Worm (Caenorhabditis elegans) whole organism, L3 larva: ENCODE results near the gene nhr-40.

Experiments used
- aly-2 ChIP-seq: fragments of 150-350 bp; optimal IDR thresholded peaks from 2 replicates; lab custom pipeline; 2014; ENCODE audit warnings: missing biosample characterization, missing genetic modification characterization
- ama-1 ChIP-seq: fragments of 150-350 bp; optimal IDR thresholded peaks from 2 replicates; lab custom pipeline; 2018
- ceh-16 ChIP-seq: sonication (generic microtip); optimal IDR thresholded peaks from 2 replicates; lab custom pipeline; 2017; ENCODE audit warnings: missing biosample characterization, missing genetic modification characterization
- ceh-82 ChIP-seq: fragments of 150-350 bp; optimal IDR thresholded peaks from 2 replicates; lab custom pipeline; 2014; ENCODE audit warnings: missing biosample characterization, missing genetic modification characterization
- egl-27 ChIP-seq: sonication (generic microtip); optimal IDR thresholded peaks from 4 replicates; lab custom pipeline; 2017; ENCODE audit warnings: missing biosample characterization, missing genetic modification reagents, missing genetic modification characterization
- elt-1 ChIP-seq: fragments of 150-350 bp; optimal IDR thresholded peaks from 2 replicates; lab custom pipeline; 2014; ENCODE audit warnings: missing biosample characterization, missing genetic modification characterization
- eor-1 ChIP-seq, 2 experiments: fragments of 150-350 bp; optimal IDR thresholded peaks; 2 replicates each; lab custom pipeline; 2014 to 2018; ENCODE audit warnings: missing biosample characterization in 2 of 2, missing genetic modification characterization in 2 of 2
- fkh-10 ChIP-seq: sonication (generic microtip); optimal IDR thresholded peaks from 2 replicates; lab custom pipeline; 2017; ENCODE audit warnings: missing biosample characterization, missing genetic modification reagents, missing genetic modification characterization
- fkh-2 ChIP-seq: fragments of 150-350 bp; optimal IDR thresholded peaks from 2 replicates; lab custom pipeline; 2014; ENCODE audit warnings: missing biosample characterization, missing genetic modification reagents, missing genetic modification characterization
- nfya-1 ChIP-seq: sonication (generic microtip); optimal IDR thresholded peaks from 2 replicates; lab custom pipeline; 2017; ENCODE audit warnings: missing genetic modification characterization, mild to moderate bottlenecking, missing compliant biosample characterization, antibody characterized with exemption, moderate library complexity; ENCODE audit not compliant: insufficient read depth
- nhr-28 ChIP-seq: fragments of 150-350 bp; optimal IDR thresholded peaks from 2 replicates; lab custom pipeline; 2014; ENCODE audit warnings: missing biosample characterization, missing genetic modification characterization
- nhr-77 ChIP-seq: fragments of 150-350 bp; optimal IDR thresholded peaks from 2 replicates; lab custom pipeline; 2014; ENCODE audit warnings: missing biosample characterization, missing genetic modification characterization
- pha-4 ChIP-seq: fragments of 150-350 bp; optimal IDR thresholded peaks from 2 replicates; lab custom pipeline; 2014; ENCODE audit warnings: missing biosample characterization, missing genetic modification reagents, missing genetic modification characterization
- sea-2 ChIP-seq: fragments of 150-350 bp; sonication (generic microtip); optimal IDR thresholded peaks from 4 replicates; lab custom pipeline; 2014; ENCODE audit warnings: missing biosample characterization, missing genetic modification reagents, missing genetic modification characterization
- skn-1 ChIP-seq: fragments of 150-350 bp; optimal IDR thresholded peaks from 2 replicates; lab custom pipeline; 2014; ENCODE audit warnings: missing biosample characterization, missing genetic modification characterization
- snpc-4 ChIP-seq: fragments of 150-350 bp; optimal IDR thresholded peaks from 2 replicates; lab custom pipeline; 2014; ENCODE audit warnings: missing biosample characterization, missing genetic modification characterization
- tbx-2 ChIP-seq: sonication (generic microtip); optimal IDR thresholded peaks from 2 replicates; lab custom pipeline; 2016; ENCODE audit warnings: mild to moderate bottlenecking, missing genetic modification characterization, missing compliant biosample characterization
- unc-39 ChIP-seq: sonication (generic microtip); optimal IDR thresholded peaks from 4 replicates; lab custom pipeline; 2017; ENCODE audit warnings: missing biosample characterization, missing genetic modification characterization
- ztf-11 ChIP-seq: fragments of 150-350 bp; optimal IDR thresholded peaks from 2 replicates; lab custom pipeline; 2014; ENCODE audit warnings: missing biosample characterization, missing genetic modification characterization

nhr-40 gene

DNA sequence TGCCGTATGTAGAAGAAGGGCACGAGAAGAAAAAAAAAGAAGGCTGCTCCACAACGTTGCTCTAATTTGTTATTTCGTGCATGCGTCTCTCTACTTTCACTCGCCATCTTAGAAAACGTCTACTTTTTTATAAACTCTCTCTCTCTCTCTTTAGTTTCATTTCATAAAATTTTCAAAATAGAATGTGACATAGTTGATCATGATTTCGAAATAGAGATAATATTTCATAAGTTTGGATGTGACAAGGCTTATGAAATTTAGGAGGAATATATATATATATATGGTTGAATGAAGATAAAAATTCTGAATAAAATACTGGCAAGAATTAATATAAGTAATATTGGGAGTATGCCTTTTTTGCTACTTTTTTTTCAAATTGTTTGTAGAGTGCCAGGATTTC is 47.3 kb downstream of the nhr-40 start:
- TF ChIP-seq ceh-16 (tag; lab: Kevin White, UChicago), result no peak
- no peak for TF ChIP-seq elt-1 (tag; lab: Kevin White, UChicago)
- TF ChIP-seq ama-1, result no peak
- no peak for TF ChIP-seq snpc-4 (tag; lab: Kevin White, UChicago)
- TF ChIP-seq unc-39 (tag; lab: Kevin White, UChicago), result no peak
- no peak for TF ChIP-seq nhr-28 (tag; lab: Kevin White, UChicago)
- TF ChIP-seq ceh-82 (tag; lab: Kevin White, UChicago), result no peak
- no peak for TF ChIP-seq skn-1 (tag; lab: Kevin White, UChicago)
- TF ChIP-seq egl-27 (tag; lab: Kevin White, UChicago), result no peak
- TF ChIP-seq nhr-77, result no peak
- TF ChIP-seq nfya-1 (tag; lab: Kevin White, UChicago), result no peak
- no peak for TF ChIP-seq aly-2
- no peak for TF ChIP-seq eor-1 (tag; optimal IDR thresholded peaks at IDR 0.05; lab: Kevin White, UChicago)
- TF ChIP-seq ztf-11 (tag; lab: Kevin White, UChicago), result no peak
- TF ChIP-seq pha-4 (tag; lab: Kevin White, UChicago), result no peak
- no peak for TF ChIP-seq tbx-2 (tag; lab: Kevin White, UChicago)
- TF ChIP-seq fkh-2 (tag; lab: Kevin White, UChicago), result no peak
- TF ChIP-seq, all 47 proteins: peak for 0

DNA sequence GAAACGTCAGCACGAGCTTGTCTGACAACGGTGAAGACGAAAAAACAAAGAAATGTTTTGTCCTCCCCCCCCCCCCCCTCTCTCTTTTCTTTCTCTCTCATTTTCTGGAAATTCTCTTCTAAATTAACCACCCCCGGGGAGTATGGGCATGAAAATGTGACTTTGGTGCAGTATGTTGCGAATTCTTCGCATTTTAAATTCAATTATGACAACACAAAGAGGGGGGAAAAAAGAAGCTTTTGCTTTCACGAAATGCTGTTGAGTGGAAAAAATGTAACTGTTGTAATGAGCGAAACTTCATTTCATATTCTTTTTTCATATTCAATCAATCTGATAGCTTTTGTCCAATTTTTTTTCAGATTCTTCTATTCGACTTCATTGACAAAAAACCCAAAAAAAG is 60.5 kb downstream of the nhr-40 start:
- peak; percentile 79 for TF ChIP-seq fkh-10 (GFP tag; lab: Kevin White, UChicago)
- no peak for TF ChIP-seq sea-2 (GFP tag; lab: Kevin White, UChicago)
